Fruit fly (Drosophila melanogaster) whole organism: ENCODE measurements around the gene wgn.

Experiments
- CG8478 ChIP-seq: fragments of >200 bp; optimal IDR thresholded peaks from 2 replicates; lab custom pipeline; 2018; ENCODE audit warnings: inconsistent platforms
- Dll ChIP-seq: fragments of >200 bp; optimal IDR thresholded peaks from 2 replicates; lab custom pipeline; 2017
- EcR ChIP-seq, 2 experiments: fragments of >200 bp; optimal IDR thresholded peaks; 2 replicates each; lab custom pipeline; 2017; ENCODE audit warnings: missing biosample characterization in 2 of 2, missing genetic modification characterization in 2 of 2, missing genetic modification reagents in 2 of 2
- pan ChIP-seq: fragments of >200 bp; optimal IDR thresholded peaks from 2 replicates; lab custom pipeline; 2017
- psq ChIP-seq: fragments of >200 bp; optimal IDR thresholded peaks from 2 replicates; lab custom pipeline; 2017
- usp ChIP-seq: fragments of >200 bp; optimal IDR thresholded peaks from 2 replicates; lab custom pipeline; 2017; ENCODE audit warnings: missing biosample characterization, missing genetic modification characterization, mixed read lengths

wgn gene

DNA sequence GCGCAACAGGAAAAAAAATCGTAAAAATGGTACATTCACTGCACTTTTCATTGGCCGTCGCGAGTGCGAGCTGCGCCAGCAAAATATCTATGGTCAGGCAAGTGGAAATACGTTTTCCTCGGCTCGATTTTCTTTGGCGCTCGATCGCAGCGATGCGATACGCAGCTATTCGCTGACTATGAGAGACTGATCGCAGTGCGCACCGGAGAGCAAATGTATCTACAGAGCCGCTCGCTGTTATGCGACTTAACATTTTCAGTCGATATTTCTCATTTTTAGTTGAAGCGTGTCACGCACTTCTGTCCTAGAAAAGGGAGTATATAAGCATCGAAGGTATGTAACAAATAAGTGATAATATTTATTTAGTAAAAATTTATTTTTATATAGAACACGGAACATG is at the start of gene wgn:
Gene wgn, minus strand, starts transcription at position 193 of the 400 bp plus-strand sequence.
- no peak for TF ChIP-seq usp
- TF ChIP-seq psq (lab: Kevin White, UChicago) = no peak
- TF ChIP-seq EcR (GFP tag; optimal IDR thresholded peaks at IDR 0.05; lab: Kevin White, UChicago) = no peak
- no peak for TF ChIP-seq pan
- no peak for TF ChIP-seq Dll (lab: Kevin White, UChicago)
- TF ChIP-seq CG8478 (lab: Kevin White, UChicago) = no peak

DNA sequence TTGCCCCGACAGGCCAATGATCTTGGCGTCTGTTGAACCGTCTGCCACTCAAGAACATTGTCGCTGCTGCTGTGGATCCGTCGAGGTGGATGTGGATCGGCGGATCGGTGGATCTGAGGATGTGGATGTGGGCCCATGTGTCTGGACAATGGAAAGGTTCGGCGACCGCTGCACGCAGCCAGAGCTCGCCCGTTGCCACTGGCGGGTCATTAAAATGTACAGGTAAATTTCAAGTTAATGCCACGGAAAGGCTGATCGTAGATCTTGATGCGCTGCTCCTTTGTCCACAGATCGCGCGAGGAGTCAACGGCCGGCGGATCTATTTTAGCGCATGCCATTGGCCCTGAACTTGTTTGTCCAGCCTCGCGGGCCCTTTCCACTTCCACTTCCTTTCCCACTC is 49.8 kb upstream of the wgn start:
- peak in 1 of 2 experiments; percentile 75 for TF ChIP-seq EcR (GFP tag; optimal IDR thresholded peaks at IDR 0.05; lab: Kevin White, UChicago)
- no peak for TF ChIP-seq usp
- no peak for TF ChIP-seq CG8478 (lab: Kevin White, UChicago)

DNA sequence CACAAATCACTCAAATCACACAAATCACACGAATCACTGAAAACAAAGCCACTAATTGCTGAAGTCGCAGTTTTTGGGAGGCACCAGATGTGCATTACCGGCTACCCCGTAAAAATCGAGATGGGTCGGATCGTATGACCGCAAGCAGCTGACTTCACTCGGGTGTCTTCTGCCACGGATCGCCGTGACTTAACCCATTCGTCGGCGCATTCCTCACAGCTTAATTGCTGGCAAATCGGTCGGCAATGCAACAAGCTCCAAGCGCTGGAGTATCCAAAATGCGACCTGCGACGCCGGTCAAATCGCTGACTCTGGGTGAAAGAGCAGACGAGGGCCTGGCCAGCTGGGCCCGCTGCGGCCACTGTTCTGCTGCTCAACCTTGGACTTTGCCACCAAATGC is 48.1 kb upstream of the wgn start:
- TF ChIP-seq usp = no peak
- no peak for TF ChIP-seq pan
- TF ChIP-seq Dll (lab: Kevin White, UChicago) = no peak
- TF ChIP-seq EcR (GFP tag; optimal IDR thresholded peaks at IDR 0.05; lab: Kevin White, UChicago) = no peak
- no peak for TF ChIP-seq CG8478 (lab: Kevin White, UChicago)
- no peak for TF ChIP-seq psq (lab: Kevin White, UChicago)

DNA sequence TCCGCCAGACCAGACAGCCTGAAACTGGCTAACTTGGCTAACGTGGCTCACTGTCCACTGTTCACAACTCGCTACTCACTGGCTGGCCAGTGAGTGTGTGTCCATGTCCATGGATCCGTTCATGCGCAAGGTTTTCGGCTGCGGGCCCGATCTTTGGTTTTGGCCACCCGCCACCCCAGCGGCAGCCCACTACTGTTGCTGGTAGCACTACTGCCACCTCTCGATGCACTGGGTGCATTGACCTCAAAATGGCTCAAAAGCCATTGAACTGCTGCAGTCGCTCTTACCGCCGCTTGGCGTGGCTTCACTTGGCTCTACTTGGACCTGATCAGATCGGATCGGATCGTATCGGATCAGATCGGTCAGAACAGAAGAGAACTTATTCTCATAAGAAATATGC is 46.7 kb upstream of the wgn start:
- TF ChIP-seq usp (no peak), pan (no peak), Dll (lab: Kevin White, UChicago) (no peak), EcR (GFP tag; optimal IDR thresholded peaks at IDR 0.05; lab: Kevin White, UChicago) (peak in 1 of 2 experiments; percentile 57), CG8478 (lab: Kevin White, UChicago) (no peak), psq (lab: Kevin White, UChicago) (no peak)

DNA sequence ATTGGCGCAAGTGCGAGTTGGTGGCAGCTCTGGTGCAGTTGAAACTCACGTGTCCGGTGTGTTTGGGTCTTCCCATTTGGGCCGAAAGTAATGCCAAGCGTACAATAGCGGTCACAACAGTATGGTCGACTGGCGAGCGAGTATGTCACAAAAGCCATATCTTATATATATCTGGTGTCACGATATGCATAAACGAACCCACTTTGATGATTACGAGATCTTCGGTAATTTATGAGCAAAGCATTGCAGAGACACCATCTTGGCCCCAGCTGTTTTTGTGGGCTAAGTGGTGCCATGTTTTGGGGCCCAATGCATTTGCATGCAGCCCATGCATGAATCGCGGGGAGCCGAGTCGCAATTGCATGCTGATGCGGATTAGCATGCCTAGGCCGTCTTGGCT is 44.2 kb upstream of the wgn start:
- TF ChIP-seq pan (no peak), usp (no peak), EcR (GFP tag; optimal IDR thresholded peaks at IDR 0.05; lab: Kevin White, UChicago) (no peak), psq (lab: Kevin White, UChicago) (no peak), CG8478 (lab: Kevin White, UChicago) (no peak), Dll (lab: Kevin White, UChicago) (no peak)

DNA sequence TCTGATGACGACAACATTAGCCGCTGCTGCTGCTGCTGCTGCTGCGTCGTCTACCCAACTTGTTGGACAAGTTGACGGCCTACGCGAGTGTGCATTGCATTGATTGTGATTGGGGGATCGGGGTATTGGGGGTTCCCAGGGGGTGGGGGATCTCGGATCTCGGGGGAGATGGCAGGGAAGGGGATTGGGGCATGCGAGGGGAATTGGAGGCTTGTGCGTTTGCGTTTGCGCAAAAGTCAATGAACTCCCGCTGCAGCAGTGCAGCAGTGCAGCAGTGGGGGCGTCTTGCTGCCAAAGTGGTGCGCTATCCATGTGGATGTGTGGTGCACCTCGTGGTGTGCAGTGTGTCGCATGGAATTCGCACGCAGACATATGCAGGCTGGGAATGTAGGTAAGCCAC is 42.0 kb upstream of the wgn start:
- TF ChIP-seq EcR (GFP tag; optimal IDR thresholded peaks at IDR 0.05; lab: Kevin White, UChicago) = peak in 1 of 2 experiments; percentile 77
- no peak for TF ChIP-seq usp
- no peak for TF ChIP-seq pan

DNA sequence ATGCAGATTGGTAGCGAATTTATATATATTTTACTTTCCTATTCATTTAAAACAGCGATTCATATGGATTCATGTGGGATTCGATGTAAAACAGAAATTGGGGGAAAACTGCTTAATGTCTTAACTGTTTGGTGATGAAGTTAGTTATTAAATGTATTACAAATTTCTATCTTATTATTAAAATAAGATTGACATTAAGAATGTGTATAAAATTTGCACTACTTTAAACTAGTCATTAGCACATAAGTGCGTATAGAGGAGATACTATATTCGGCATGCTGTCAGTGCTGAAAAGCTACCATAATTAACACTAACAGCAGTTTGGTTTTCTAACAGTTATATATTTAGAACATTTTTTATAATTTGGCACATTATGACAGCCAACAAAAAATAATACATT is 41.0 kb upstream of the wgn start:
- TF ChIP-seq EcR (GFP tag; optimal IDR thresholded peaks at IDR 0.05; lab: Kevin White, UChicago) (no peak), psq (lab: Kevin White, UChicago) (no peak), Dll (lab: Kevin White, UChicago) (no peak), usp (no peak), CG8478 (lab: Kevin White, UChicago) (no peak), pan (no peak)

DNA sequence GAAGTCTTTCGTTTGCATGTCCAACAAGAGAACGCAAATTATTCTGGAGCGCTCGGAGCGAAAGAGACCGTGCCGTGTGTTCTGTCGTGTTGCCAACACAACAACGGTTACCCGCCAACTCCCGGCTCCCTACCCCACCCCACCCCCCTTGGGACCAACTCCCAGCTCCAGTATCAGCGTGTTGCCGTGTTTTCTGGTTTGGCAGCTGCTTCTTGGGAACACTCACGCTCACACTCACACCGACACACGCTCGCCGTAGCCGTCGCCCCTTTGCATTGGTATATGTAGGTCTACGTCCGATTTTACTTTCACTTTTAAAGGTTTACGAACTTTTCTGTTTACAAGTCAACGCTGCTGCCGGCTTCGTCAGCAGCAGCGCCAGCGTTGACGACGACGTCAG is 40.6 kb upstream of the wgn start:
- TF ChIP-seq usp (no peak), psq (lab: Kevin White, UChicago) (no peak), Dll (lab: Kevin White, UChicago) (no peak), CG8478 (lab: Kevin White, UChicago) (no peak), pan (no peak), EcR (GFP tag; optimal IDR thresholded peaks at IDR 0.05; lab: Kevin White, UChicago) (peak; percentile 84 to 94)

DNA sequence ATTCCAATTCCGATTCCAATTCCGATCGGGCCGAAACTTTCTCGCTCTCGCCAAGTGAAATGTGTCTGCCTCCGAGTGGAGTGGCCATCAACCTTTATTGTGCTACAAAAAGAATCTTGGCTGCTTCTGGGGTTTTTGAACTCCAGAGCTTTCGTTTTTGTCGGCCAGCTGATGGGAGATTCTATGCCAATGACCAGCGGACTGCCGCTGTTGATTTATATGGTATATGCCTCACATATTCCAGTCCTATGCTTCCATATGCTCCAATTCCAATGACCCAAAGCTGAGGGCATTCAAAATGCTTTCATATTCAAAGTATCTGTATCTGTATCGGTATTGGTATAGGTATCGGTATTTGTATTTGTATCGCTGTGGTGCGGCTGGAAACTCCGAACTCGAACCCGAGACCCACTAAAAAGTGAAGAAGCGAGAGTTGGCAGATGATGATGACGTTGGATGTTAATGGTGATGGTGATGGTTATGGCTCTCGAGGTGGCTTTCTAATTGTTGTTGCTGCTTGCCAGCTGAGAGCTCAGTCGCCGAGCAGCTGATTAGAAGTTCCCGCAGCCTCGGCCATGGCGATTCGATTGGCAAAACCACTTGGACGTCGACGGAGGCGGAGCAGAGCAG is 38.3 kb upstream of the wgn start:
- TF ChIP-seq CG8478 (lab: Kevin White, UChicago) (no peak), usp (no peak), Dll (lab: Kevin White, UChicago) (no peak), pan (no peak), psq (lab: Kevin White, UChicago) (no peak), EcR (GFP tag; optimal IDR thresholded peaks at IDR 0.05; lab: Kevin White, UChicago) (no peak)

DNA sequence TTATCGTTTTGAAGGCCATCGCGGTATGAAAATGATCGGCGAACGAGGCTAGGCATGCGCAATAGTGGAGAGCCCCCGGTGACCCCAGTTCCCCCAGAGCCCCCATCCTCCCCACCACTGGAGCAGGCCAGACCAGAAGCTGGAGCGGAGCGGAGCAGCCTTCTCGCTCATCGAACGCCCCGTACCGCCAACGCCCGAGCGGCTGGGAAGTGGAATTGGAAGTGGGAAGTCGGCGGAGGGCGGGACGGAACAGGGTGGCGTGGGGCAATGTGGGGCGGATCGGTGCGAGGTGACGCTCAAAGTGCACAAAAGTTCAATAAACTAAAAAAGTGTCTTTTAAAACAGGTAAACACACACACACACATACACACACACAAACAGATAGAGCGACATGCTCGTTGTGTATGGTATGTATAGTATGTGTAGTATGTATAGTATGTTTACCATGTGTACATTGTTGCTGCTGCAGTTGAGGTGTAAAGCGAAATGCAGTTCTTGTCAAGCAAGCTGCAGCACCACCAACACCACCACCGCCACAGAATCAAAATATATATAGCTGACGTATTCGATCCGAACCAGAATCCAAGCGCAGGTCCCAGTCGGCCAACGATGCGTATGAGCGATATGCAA is 37.0 kb upstream of the wgn start:
- no peak for TF ChIP-seq CG8478 (lab: Kevin White, UChicago)
- peak in 1 of 2 experiments; percentile 24 for TF ChIP-seq EcR (GFP tag; optimal IDR thresholded peaks at IDR 0.05; lab: Kevin White, UChicago)

DNA sequence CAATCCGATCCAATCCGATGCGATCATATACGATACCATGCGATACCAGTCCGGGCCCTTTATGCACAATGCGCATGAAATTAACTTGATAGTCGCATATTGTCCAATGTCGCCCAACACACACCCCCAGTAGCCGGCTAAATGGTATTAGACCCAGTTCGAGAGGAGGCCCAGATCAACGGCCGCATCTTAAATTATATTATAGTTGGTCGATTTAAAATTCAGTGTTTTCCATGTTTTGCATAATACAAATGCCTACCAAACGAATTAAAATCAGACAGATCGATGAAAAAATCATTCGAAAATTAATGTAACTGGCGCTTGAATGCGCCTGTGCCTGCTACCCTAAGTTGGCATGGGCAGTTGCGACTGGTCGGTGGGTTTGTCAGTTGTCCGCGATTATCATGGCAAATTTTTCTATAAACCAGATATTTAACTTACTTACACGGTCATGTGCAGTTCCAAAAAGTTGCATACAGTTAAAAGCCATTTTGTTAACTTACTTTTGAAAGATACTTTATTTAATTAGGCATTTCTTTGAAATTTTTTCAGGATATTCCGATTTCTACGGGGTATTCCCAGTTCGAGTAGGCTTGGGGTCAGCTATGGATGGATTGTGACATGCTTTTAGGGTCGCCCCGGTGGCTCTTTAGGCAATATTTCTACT is 35.2 kb upstream of the wgn start:
- no peak for TF ChIP-seq usp
- TF ChIP-seq psq (lab: Kevin White, UChicago) = no peak
- no peak for TF ChIP-seq EcR (GFP tag; optimal IDR thresholded peaks at IDR 0.05; lab: Kevin White, UChicago)
- no peak for TF ChIP-seq Dll (lab: Kevin White, UChicago)
- no peak for TF ChIP-seq pan
- TF ChIP-seq CG8478 (lab: Kevin White, UChicago) = no peak

DNA sequence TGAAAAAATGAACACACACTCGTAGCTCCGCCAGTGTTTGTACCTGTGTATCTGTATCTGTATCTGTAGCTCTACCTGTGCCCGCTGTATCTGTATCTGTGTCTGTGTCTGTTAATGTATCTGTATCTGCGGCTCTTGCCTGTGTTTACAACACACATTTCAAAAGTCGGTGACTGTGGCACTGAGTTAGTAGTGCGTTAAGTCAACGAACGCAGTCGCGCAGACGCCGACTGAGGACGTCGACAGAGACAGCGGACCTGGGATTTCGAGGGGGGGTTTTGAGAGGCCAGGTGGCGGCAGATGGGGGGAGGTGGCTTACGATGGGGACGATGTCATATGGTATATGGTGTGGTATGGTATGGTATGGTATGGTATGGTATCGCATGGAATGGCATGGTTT is 33.6 kb upstream of the wgn start:
- TF ChIP-seq pan = no peak
- TF ChIP-seq CG8478 (lab: Kevin White, UChicago) = no peak
- TF ChIP-seq usp = no peak
- no peak for TF ChIP-seq Dll (lab: Kevin White, UChicago)
- TF ChIP-seq psq (lab: Kevin White, UChicago) = no peak
- no peak for TF ChIP-seq EcR (GFP tag; optimal IDR thresholded peaks at IDR 0.05; lab: Kevin White, UChicago)
